Fruit fly (Drosophila melanogaster) whole organism, embryonic: ENCODE data around the gene Ada1-2.

Experiments
- Asciz ChIP-seq: fragments of 200-800 bp; sonication (Bioruptor generic); optimal IDR thresholded peaks from 2 replicates; lab custom pipeline; 2017; ENCODE audit warnings: missing biosample characterization, mild to moderate bottlenecking, missing genetic modification characterization, missing genetic modification reagents
- CG10209 ChIP-seq: fragments of 200-800 bp; sonication (Bioruptor generic); optimal IDR thresholded peaks from 3 replicates; lab custom pipeline; 2017; ENCODE audit warnings: missing biosample characterization, mild to moderate bottlenecking, missing genetic modification characterization, missing genetic modification reagents
- CG11085 ChIP-seq: fragments of 200-800 bp; sonication (Bioruptor generic); IDR thresholded peaks from 2 replicates; pipeline ENCODE4 v1.3.6; 2022; ENCODE audit warnings: missing biosample characterization, missing genetic modification characterization
- CG1603 ChIP-seq: fragments of 200-800 bp; sonication (Bioruptor generic); optimal IDR thresholded peaks from 2 replicates; lab custom pipeline; 2019; ENCODE audit warnings: missing biosample characterization, mild to moderate bottlenecking, missing genetic modification characterization, moderate library complexity
- CG1647 ChIP-seq: fragments of 200-800 bp; sonication (Bioruptor generic); optimal IDR thresholded peaks from 3 replicates; lab custom pipeline; 2016; ENCODE audit warnings: missing biosample characterization, missing genetic modification characterization
- CG17802 ChIP-seq: fragments of 200-800 bp; sonication (Bioruptor generic); optimal IDR thresholded peaks from 2 replicates; lab custom pipeline; 2018; ENCODE audit warnings: missing biosample characterization, mild to moderate bottlenecking, missing genetic modification characterization, moderate library complexity
- CG18619 ChIP-seq: fragments of 200-800 bp; sonication (Bioruptor generic); optimal IDR thresholded peaks from 3 replicates; lab custom pipeline; 2017; ENCODE audit warnings: missing biosample characterization, mild to moderate bottlenecking, missing genetic modification characterization
- CG2116 ChIP-seq: fragments of 200-800 bp; sonication (Bioruptor generic); optimal IDR thresholded peaks from 3 replicates; lab custom pipeline; 2018; ENCODE audit warnings: missing biosample characterization, mild to moderate bottlenecking, missing genetic modification characterization
- CG30431 ChIP-seq: fragments of 200-800 bp; sonication (Bioruptor generic); optimal IDR thresholded peaks from 2 replicates; lab custom pipeline; 2017; ENCODE audit warnings: missing biosample characterization, missing genetic modification characterization
- CG32772 ChIP-seq: fragments of 200-800 bp; sonication (Bioruptor generic); IDR thresholded peaks from 2 replicates; pipeline ENCODE4 v1.3.6; 2022; ENCODE audit warnings: missing biosample characterization, missing genetic modification characterization
- CG4820 ChIP-seq: fragments of 200-800 bp; sonication (Bioruptor generic); optimal IDR thresholded peaks from 3 replicates; lab custom pipeline; 2016; ENCODE audit warnings: missing biosample characterization, missing genetic modification characterization
- CG6854 ChIP-seq: fragments of 200-800 bp; sonication (Bioruptor generic); optimal IDR thresholded peaks from 3 replicates; lab custom pipeline; 2017; ENCODE audit warnings: missing biosample characterization, mild to moderate bottlenecking, missing genetic modification characterization
- CG7928 ChIP-seq: fragments of 200-800 bp; sonication (Bioruptor generic); optimal IDR thresholded peaks from 2 replicates; lab custom pipeline; 2017; ENCODE audit warnings: missing biosample characterization, mild to moderate bottlenecking, missing genetic modification characterization
- CG9609 ChIP-seq: fragments of 200-800 bp; sonication (Bioruptor generic); optimal IDR thresholded peaks from 3 replicates; lab custom pipeline; 2016; ENCODE audit warnings: missing biosample characterization, missing genetic modification characterization
- CG9876 ChIP-seq: fragments of 200-800 bp; sonication (Bioruptor generic); optimal IDR thresholded peaks from 2 replicates; lab custom pipeline; 2016; ENCODE audit warnings: missing biosample characterization, missing genetic modification characterization
- CkIIα-i1 ChIP-seq: fragments of 200-800 bp; sonication (Bioruptor generic); IDR thresholded peaks from 2 replicates; pipeline ENCODE4 v1.3.6; 2022; ENCODE audit warnings: missing biosample characterization, missing genetic modification characterization
- Dad ChIP-seq: fragments of 200-800 bp; sonication (Bioruptor generic); optimal IDR thresholded peaks from 3 replicates; lab custom pipeline; 2016; ENCODE audit warnings: missing biosample characterization, missing genetic modification characterization
- Dip3 ChIP-seq: fragments of 200-800 bp; sonication (Bioruptor generic); optimal IDR thresholded peaks from 3 replicates; lab custom pipeline; 2016; ENCODE audit warnings: missing biosample characterization, missing genetic modification characterization
- Doc2 ChIP-seq: fragments of 200-800 bp; sonication (Bioruptor generic); IDR thresholded peaks from 2 replicates; pipeline ENCODE4 v1.3.6; 2022; ENCODE audit warnings: missing biosample characterization, missing genetic modification characterization
- Dref ChIP-seq: fragments of 200-800 bp; sonication (Bioruptor generic); IDR thresholded peaks from 2 replicates; pipeline ENCODE4 v1.3.6; 2022; ENCODE audit warnings: missing biosample characterization, missing genetic modification characterization
- Elba2 ChIP-seq: fragments of 200-800 bp; sonication (Bioruptor generic); optimal IDR thresholded peaks from 3 replicates; lab custom pipeline; 2016; ENCODE audit warnings: missing biosample characterization, missing genetic modification characterization
- HLH4C ChIP-seq: fragments of 200-800 bp; sonication (Bioruptor generic); IDR thresholded peaks from 3 replicates; pipeline ENCODE4 v1.3.6; 2022; ENCODE audit warnings: missing biosample characterization, missing genetic modification characterization; ENCODE audit not compliant: partially characterized antibody
- Hmr ChIP-seq: fragments of 200-800 bp; sonication (Bioruptor generic); optimal IDR thresholded peaks from 3 replicates; lab custom pipeline; 2017; ENCODE audit warnings: mild to moderate bottlenecking, missing biosample characterization, missing genetic modification reagents, missing genetic modification characterization
- Hsf ChIP-seq: fragments of 200-800 bp; sonication (Bioruptor generic); optimal IDR thresholded peaks from 3 replicates; lab custom pipeline; 2016; ENCODE audit warnings: missing biosample characterization, missing genetic modification characterization
- Mrtf ChIP-seq: fragments of 200-800 bp; sonication (Bioruptor generic); IDR thresholded peaks from 3 replicates; pipeline ENCODE4 v1.3.6; 2022; ENCODE audit warnings: missing biosample characterization, missing genetic modification characterization
- PHDP ChIP-seq: fragments of 200-800 bp; sonication (Bioruptor generic); optimal IDR thresholded peaks from 3 replicates; lab custom pipeline; 2018; ENCODE audit warnings: missing biosample characterization, mild to moderate bottlenecking, missing genetic modification characterization, moderate library complexity
- Side ChIP-seq: fragments of 200-800 bp; sonication (Bioruptor generic); optimal IDR thresholded peaks from 2 replicates; lab custom pipeline; 2016; ENCODE audit warnings: missing biosample characterization, missing genetic modification characterization
- Stat92E ChIP-seq, 3 experiments: fragments of >200 bp in 2 of 3; fragments of 200-800 bp in 1 of 3; sonication (Bioruptor generic) in 1 of 3; optimal IDR thresholded peaks; 2 replicates each; lab custom pipeline; 2017 to 2019; ENCODE audit warnings: missing biosample characterization in 3 of 3, missing genetic modification characterization in 3 of 3, mild to moderate bottlenecking in 1 of 3, moderate library complexity in 1 of 3
- amos ChIP-seq: fragments of 200-800 bp; sonication (Bioruptor generic); IDR thresholded peaks from 2 replicates; pipeline ENCODE4 v1.3.6; 2022; ENCODE audit warnings: missing biosample characterization, missing genetic modification characterization; ENCODE audit not compliant: partially characterized antibody
- ato ChIP-seq: fragments of 200-800 bp; sonication (Bioruptor generic); IDR thresholded peaks from 2 replicates; pipeline ENCODE4 v1.3.6; 2022; ENCODE audit warnings: missing biosample characterization, missing genetic modification characterization; ENCODE audit not compliant: partially characterized antibody
- az2 ChIP-seq: fragments of 200-800 bp; sonication (Bioruptor generic); optimal IDR thresholded peaks from 3 replicates; lab custom pipeline; 2016; ENCODE audit warnings: missing biosample characterization, missing genetic modification characterization
- cas ChIP-seq: fragments of 200-800 bp; sonication (Bioruptor generic); IDR thresholded peaks from 2 replicates; pipeline ENCODE4 v1.3.6; 2022; ENCODE audit warnings: missing biosample characterization, missing genetic modification characterization
- da ChIP-seq: fragments of 200-800 bp; sonication (Bioruptor generic); optimal IDR thresholded peaks from 2 replicates; lab custom pipeline; 2016; ENCODE audit warnings: missing biosample characterization, missing genetic modification characterization
- dpn ChIP-seq, 2 experiments: fragments of 200-800 bp; sonication (Bioruptor generic); optimal IDR thresholded peaks; 3 replicates each; lab custom pipeline; 2016; ENCODE audit warnings: missing biosample characterization in 2 of 2, missing genetic modification characterization in 2 of 2
- eyg ChIP-seq: fragments of 200-800 bp; sonication (Bioruptor generic); optimal IDR thresholded peaks from 3 replicates; lab custom pipeline; 2016; ENCODE audit warnings: missing biosample characterization, missing genetic modification characterization
- gt ChIP-seq: fragments of 200-800 bp; sonication (Bioruptor generic); IDR thresholded peaks from 2 replicates; pipeline ENCODE4 v1.3.6; 2022; ENCODE audit warnings: missing biosample characterization, missing genetic modification characterization
- h ChIP-seq: fragments of >200 bp; optimal IDR thresholded peaks from 2 replicates; lab custom pipeline; 2017
- knrl ChIP-seq: fragments of 200-800 bp; sonication (Bioruptor generic); IDR thresholded peaks from 3 replicates; pipeline ENCODE4 v1.3.6; 2022; ENCODE audit warnings: missing biosample characterization, missing genetic modification characterization; ENCODE audit not compliant: partially characterized antibody
- nau ChIP-seq: fragments of 200-800 bp; sonication (Bioruptor generic); optimal IDR thresholded peaks from 3 replicates; lab custom pipeline; 2017; ENCODE audit warnings: missing biosample characterization, mild to moderate bottlenecking, missing genetic modification characterization, missing genetic modification reagents
- onecut ChIP-seq: fragments of 200-800 bp; sonication (Bioruptor generic); IDR thresholded peaks from 2 replicates; pipeline ENCODE4 v1.3.6; 2022; ENCODE audit warnings: missing biosample characterization, missing genetic modification characterization
- psq ChIP-seq: fragments of 200-800 bp; sonication (Bioruptor generic); optimal IDR thresholded peaks from 2 replicates; lab custom pipeline; 2017; ENCODE audit warnings: missing biosample characterization, missing genetic modification characterization
- pzg ChIP-seq: fragments of 200-800 bp; sonication (Bioruptor generic); optimal IDR thresholded peaks from 3 replicates; lab custom pipeline; 2018; ENCODE audit warnings: missing biosample characterization, mild to moderate bottlenecking, missing genetic modification characterization, moderate library complexity
- rib ChIP-seq: fragments of 200-800 bp; sonication (Bioruptor generic); IDR thresholded peaks from 2 replicates; pipeline ENCODE4 v1.3.6; 2022; ENCODE audit warnings: missing biosample characterization, missing genetic modification characterization
- sd ChIP-seq: fragments of 200-800 bp; sonication (Bioruptor generic); optimal IDR thresholded peaks from 3 replicates; lab custom pipeline; 2018; ENCODE audit warnings: missing biosample characterization, mild to moderate bottlenecking, missing genetic modification characterization, moderate library complexity
- sens-2 ChIP-seq: fragments of 200-800 bp; sonication (Bioruptor generic); IDR thresholded peaks from 2 replicates; pipeline ENCODE4 v1.3.6; 2022; ENCODE audit warnings: missing biosample characterization, missing genetic modification characterization
- so ChIP-seq: fragments of 200-800 bp; sonication (Bioruptor generic); IDR thresholded peaks from 3 replicates; pipeline ENCODE4 v1.3.6; 2022; ENCODE audit warnings: missing biosample characterization, missing genetic modification characterization
- stc ChIP-seq: fragments of 200-800 bp; sonication (Bioruptor generic); IDR thresholded peaks from 2 replicates; pipeline ENCODE4 v1.3.6; 2022; ENCODE audit warnings: missing biosample characterization, missing genetic modification characterization
- tna ChIP-seq: fragments of 200-800 bp; sonication (Bioruptor generic); IDR thresholded peaks from 2 replicates; pipeline ENCODE4 v1.3.6; 2022; ENCODE audit warnings: missing biosample characterization, missing genetic modification characterization; ENCODE audit not compliant: partially characterized antibody
- trem ChIP-seq: fragments of 200-800 bp; optimal IDR thresholded peaks from 3 replicates; lab custom pipeline; 2019; ENCODE audit warnings: missing biosample characterization, mild to moderate bottlenecking, missing genetic modification characterization, moderate library complexity
- usp ChIP-seq: fragments of >200 bp; optimal IDR thresholded peaks from 2 replicates; lab custom pipeline; 2017; ENCODE audit warnings: missing biosample characterization, missing genetic modification characterization
- wor ChIP-seq: fragments of 200-800 bp; sonication (Bioruptor generic); IDR thresholded peaks from 2 replicates; pipeline ENCODE4 v1.3.6; 2022; ENCODE audit warnings: missing biosample characterization, missing genetic modification characterization
- z ChIP-seq: fragments of 200-800 bp; sonication (Bioruptor generic); IDR thresholded peaks from 3 replicates; pipeline ENCODE4 v1.3.6; 2022; ENCODE audit warnings: missing biosample characterization, missing genetic modification characterization

Ada1-2 gene

dm6 chr2L:12007331-12007791 is 14.7 kb downstream of the Ada1-2 start (continued):
- peak; percentile 13 to 26 for TF ChIP-seq dpn (GFP tag; optimal IDR thresholded peaks at IDR 0.05; lab: Kevin White, UChicago)
- peak; percentile 25 for TF ChIP-seq h
- peak; percentile 51 for TF ChIP-seq Dad (GFP tag; lab: Kevin White, UChicago)
- TF ChIP-seq nau (GFP tag; lab: Kevin White, UChicago) = peak; percentile 84
- peak in 1 of 3 experiments; percentile 97 for TF ChIP-seq Stat92E (GFP tag; optimal IDR thresholded peaks at IDR 0.05; lab: Kevin White, UChicago)
- TF ChIP-seq stc (GFP tag; lab: Robert Waterston, UW) = no peak
- TF ChIP-seq CG9876 = no peak
- peak; percentile 94 for TF ChIP-seq Hmr
- TF ChIP-seq pzg (GFP tag; lab: Kevin White, UChicago) = peak; percentile 37
- no peak for TF ChIP-seq so (GFP tag; lab: Robert Waterston, UW)
- peak; percentile 100 for TF ChIP-seq sd
- no peak for TF ChIP-seq usp
- TF ChIP-seq Elba2 = no peak
- TF ChIP-seq amos = no peak
- TF ChIP-seq CG17802 (tag; lab: Kevin White, UChicago) = no peak
- peak; percentile 36 for TF ChIP-seq CG7928 (GFP tag; lab: Kevin White, UChicago)
- TF ChIP-seq CG30431 (GFP tag; lab: Kevin White, UChicago) = no peak
- no peak for TF ChIP-seq ato (GFP tag; lab: Robert Waterston, UW)
- TF ChIP-seq gt (GFP tag; lab: Robert Waterston, UW) = no peak
- no peak for TF ChIP-seq CG9609 (GFP tag; lab: Kevin White, UChicago)
- TF ChIP-seq HLH4C (GFP tag; lab: Robert Waterston, UW) = no peak
- peak; percentile 16 for TF ChIP-seq Side (GFP tag; lab: Kevin White, UChicago)
- TF ChIP-seq CG1647 (GFP tag; lab: Kevin White, UChicago) = peak; percentile 24
- no peak for TF ChIP-seq sens-2 (GFP tag; lab: Robert Waterston, UW)
- peak; percentile 80 for TF ChIP-seq CG6854
- TF ChIP-seq Hsf (GFP tag; lab: Kevin White, UChicago) = no peak
- TF ChIP-seq Dref (GFP tag; lab: Robert Waterston, UW) = no peak
- no peak for TF ChIP-seq cas (GFP tag; lab: Robert Waterston, UW)
- TF ChIP-seq Mrtf = no peak
- TF ChIP-seq Dip3 = no peak
- TF ChIP-seq onecut (GFP tag; lab: Robert Waterston, UW) = peak; percentile 92
- TF ChIP-seq eyg = no peak
- TF ChIP-seq knrl (GFP tag; lab: Robert Waterston, UW) = no peak
- peak; percentile 29 for TF ChIP-seq CG18619 (GFP tag; lab: Kevin White, UChicago)
- no peak for TF ChIP-seq CG32772 (GFP tag; lab: Robert Waterston, UW)
- TF ChIP-seq CG2116 (GFP tag; lab: Kevin White, UChicago) = no peak
- peak; percentile 47 for TF ChIP-seq CG10209 (GFP tag; lab: Kevin White, UChicago)
- no peak for TF ChIP-seq CG11085 (GFP tag; lab: Robert Waterston, UW)
- no peak for TF ChIP-seq wor (GFP tag; lab: Robert Waterston, UW)
- no peak for TF ChIP-seq Asciz (GFP tag; lab: Kevin White, UChicago)
- TF ChIP-seq CkIIα-i1 (GFP tag; lab: Robert Waterston, UW) = no peak
- TF ChIP-seq CG4820 = no peak
- peak; percentile 49 for TF ChIP-seq PHDP (tag; lab: Kevin White, UChicago)
- no peak for TF ChIP-seq az2 (GFP tag; lab: Kevin White, UChicago)
- TF ChIP-seq trem (tag; lab: Kevin White, UChicago) = peak; percentile 37
- peak; percentile 65 for TF ChIP-seq CG1603
- no peak for TF ChIP-seq rib (GFP tag; lab: Robert Waterston, UW)
- no peak for TF ChIP-seq da
- TF ChIP-seq tna (GFP tag; lab: Robert Waterston, UW) = no peak
- peak; percentile 6 for TF ChIP-seq psq (GFP tag; lab: Kevin White, UChicago)
- no peak for TF ChIP-seq z (GFP tag; lab: Robert Waterston, UW)
- no peak for TF ChIP-seq Doc2 (GFP tag; lab: Robert Waterston, UW)
